Fruit fly (Drosophila melanogaster) whole organism, prepupa: ENCODE measurements around the gene CG14024.

Experiments
- CG10631 ChIP-seq: fragments of 200-800 bp; sonication (Bioruptor generic); optimal IDR thresholded peaks from 2 replicates; lab custom pipeline; 2016; ENCODE audit warnings: missing biosample characterization, missing genetic modification characterization
- CG10669 ChIP-seq: fragments of 200-800 bp; sonication (Bioruptor generic); optimal IDR thresholded peaks from 3 replicates; lab custom pipeline; 2018; ENCODE audit warnings: missing biosample characterization, mild to moderate bottlenecking, missing genetic modification characterization, moderate library complexity
- CG11294 ChIP-seq: fragments of 200-800 bp; sonication (Bioruptor generic); IDR thresholded peaks from 2 replicates; pipeline ENCODE4 v1.3.6; 2022; ENCODE audit warnings: missing biosample characterization, missing genetic modification characterization
- CG11902 ChIP-seq: fragments of 200-800 bp; sonication (Bioruptor generic); optimal IDR thresholded peaks from 3 replicates; lab custom pipeline; 2016; ENCODE audit warnings: missing biosample characterization, missing genetic modification characterization
- CG15336 ChIP-seq: fragments of 200-800 bp; sonication (Bioruptor generic); IDR thresholded peaks from 2 replicates; pipeline ENCODE4 v1.3.6; 2022; ENCODE audit warnings: missing biosample characterization, missing genetic modification characterization
- CG1621 ChIP-seq: fragments of 200-800 bp; sonication (Bioruptor generic); optimal IDR thresholded peaks from 3 replicates; lab custom pipeline; 2018; ENCODE audit warnings: missing biosample characterization, mild to moderate bottlenecking, missing genetic modification characterization
- CG16779 ChIP-seq: fragments of 200-800 bp; sonication (Bioruptor generic); optimal IDR thresholded peaks from 3 replicates; lab custom pipeline; 2017; ENCODE audit warnings: missing biosample characterization, mild to moderate bottlenecking, missing genetic modification characterization
- CG3032 ChIP-seq: fragments of 200-800 bp; optimal IDR thresholded peaks from 2 replicates; lab custom pipeline; 2019; ENCODE audit warnings: missing biosample characterization, mild to moderate bottlenecking, missing genetic modification characterization, moderate library complexity
- CG31627 ChIP-seq: fragments of 200-800 bp; sonication (Bioruptor generic); optimal IDR thresholded peaks from 3 replicates; lab custom pipeline; 2016; ENCODE audit warnings: missing biosample characterization, missing genetic modification characterization
- CG32006 ChIP-seq: fragments of 200-800 bp; sonication (Bioruptor generic); optimal IDR thresholded peaks from 3 replicates; lab custom pipeline; 2017; ENCODE audit warnings: missing biosample characterization, mild to moderate bottlenecking, missing genetic modification characterization
- CG34406 ChIP-seq: fragments of 200-800 bp; sonication (Bioruptor generic); optimal IDR thresholded peaks from 3 replicates; lab custom pipeline; 2016; ENCODE audit warnings: missing biosample characterization, missing genetic modification characterization
- CG4318 ChIP-seq: fragments of 200-800 bp; sonication (Bioruptor generic); optimal IDR thresholded peaks from 3 replicates; lab custom pipeline; 2017; ENCODE audit warnings: missing biosample characterization, mild to moderate bottlenecking, missing genetic modification characterization
- CG6163 ChIP-seq: fragments of 200-800 bp; sonication (Bioruptor generic); IDR thresholded peaks from 3 replicates; pipeline ENCODE4 v1.3.6; 2022; ENCODE audit warnings: missing biosample characterization, missing genetic modification characterization
- CG6276 ChIP-seq: fragments of 200-800 bp; sonication (Bioruptor generic); optimal IDR thresholded peaks from 2 replicates; lab custom pipeline; 2017; ENCODE audit warnings: missing biosample characterization, mild to moderate bottlenecking, missing genetic modification characterization
- CG6792 ChIP-seq: fragments of 200-800 bp; sonication (Bioruptor generic); optimal IDR thresholded peaks from 3 replicates; lab custom pipeline; 2016; ENCODE audit warnings: missing biosample characterization, missing genetic modification characterization
- CG6808 ChIP-seq: fragments of 200-800 bp; sonication (Bioruptor generic); optimal IDR thresholded peaks from 3 replicates; lab custom pipeline; 2017; ENCODE audit warnings: missing biosample characterization, missing genetic modification characterization, mild to moderate bottlenecking, moderate library complexity, missing genetic modification reagents
- CG7368 ChIP-seq: fragments of 200-800 bp; sonication (Bioruptor generic); optimal IDR thresholded peaks from 3 replicates; lab custom pipeline; 2016; ENCODE audit warnings: missing biosample characterization, missing genetic modification characterization
- CG8632 ChIP-seq: fragments of 200-800 bp; sonication (Bioruptor generic); optimal IDR thresholded peaks from 3 replicates; lab custom pipeline; 2016; ENCODE audit warnings: missing biosample characterization, missing genetic modification characterization
- Eip78C ChIP-seq: fragments of 200-800 bp; sonication (Bioruptor generic); peaks from one replicate; lab custom pipeline; 2016; ENCODE audit warnings: missing biosample characterization, missing genetic modification characterization
- Eip93F ChIP-seq: fragments of 200-800 bp; sonication (Bioruptor generic); optimal IDR thresholded peaks from 2 replicates; lab custom pipeline; 2016; ENCODE audit warnings: missing biosample characterization, mild to moderate bottlenecking, missing genetic modification characterization
- Ets96B ChIP-seq: fragments of 200-800 bp; optimal IDR thresholded peaks from 2 replicates; lab custom pipeline; 2019; ENCODE audit warnings: missing biosample characterization, mild to moderate bottlenecking, missing genetic modification characterization, moderate library complexity
- Hr39 ChIP-seq: fragments of 200-800 bp; sonication (Bioruptor generic); optimal IDR thresholded peaks from 2 replicates; lab custom pipeline; 2016; ENCODE audit warnings: missing biosample characterization, missing genetic modification characterization
- Hr4 ChIP-seq: fragments of 200-800 bp; sonication (Bioruptor generic); optimal IDR thresholded peaks from 3 replicates; lab custom pipeline; 2016; ENCODE audit warnings: missing biosample characterization, missing genetic modification characterization
- Met ChIP-seq: fragments of 200-800 bp; sonication (Bioruptor generic); optimal IDR thresholded peaks from 3 replicates; lab custom pipeline; 2016; ENCODE audit warnings: missing biosample characterization, missing genetic modification characterization
- OdsH ChIP-seq: fragments of 200-800 bp; sonication (Bioruptor generic); optimal IDR thresholded peaks from 3 replicates; lab custom pipeline; 2016; ENCODE audit warnings: missing biosample characterization, missing genetic modification characterization
- Smox ChIP-seq: fragments of 200-800 bp; sonication (Bioruptor generic); optimal IDR thresholded peaks from 3 replicates; lab custom pipeline; 2016; ENCODE audit warnings: missing biosample characterization, missing genetic modification characterization
- Sox102F ChIP-seq: fragments of 200-800 bp; sonication (Bioruptor generic); optimal IDR thresholded peaks from 2 replicates; lab custom pipeline; 2016; ENCODE audit warnings: missing biosample characterization, mild to moderate bottlenecking, missing genetic modification characterization
- Sox14 ChIP-seq: fragments of 200-800 bp; sonication (Bioruptor generic); optimal IDR thresholded peaks from 3 replicates; lab custom pipeline; 2016; ENCODE audit warnings: missing biosample characterization, missing genetic modification characterization
- achi ChIP-seq: fragments of 200-800 bp; sonication (Bioruptor generic); optimal IDR thresholded peaks from 3 replicates; lab custom pipeline; 2016; ENCODE audit warnings: missing biosample characterization, missing genetic modification characterization
- acj6 ChIP-seq: fragments of 200-800 bp; sonication (Bioruptor generic); optimal IDR thresholded peaks from 3 replicates; lab custom pipeline; 2016; ENCODE audit warnings: missing biosample characterization, missing genetic modification characterization
- dac ChIP-seq: fragments of 200-800 bp; sonication (Bioruptor generic); optimal IDR thresholded peaks from 2 replicates; lab custom pipeline; 2017; ENCODE audit warnings: missing biosample characterization, mild to moderate bottlenecking, missing genetic modification characterization
- dsx ChIP-seq: fragments of 200-800 bp; optimal IDR thresholded peaks from 3 replicates; lab custom pipeline; 2019; ENCODE audit warnings: missing biosample characterization, mild to moderate bottlenecking, missing genetic modification characterization, moderate library complexity; ENCODE audit not compliant: poor library complexity, severe bottlenecking
- eg ChIP-seq: fragments of 200-800 bp; sonication (Bioruptor generic); IDR thresholded peaks from 3 replicates; pipeline ENCODE4 v1.3.6; 2022; ENCODE audit warnings: missing biosample characterization, missing genetic modification characterization
- esn ChIP-seq: fragments of 200-800 bp; sonication (Bioruptor generic); optimal IDR thresholded peaks from 2 replicates; lab custom pipeline; 2016; ENCODE audit warnings: missing biosample characterization, mild to moderate bottlenecking, missing genetic modification characterization, moderate library complexity
- fd59A ChIP-seq: fragments of 200-800 bp; sonication (Bioruptor generic); optimal IDR thresholded peaks from 2 replicates; lab custom pipeline; 2017; ENCODE audit warnings: missing biosample characterization, mild to moderate bottlenecking, missing genetic modification characterization, missing genetic modification reagents
- fd85E ChIP-seq: fragments of 200-800 bp; sonication (Bioruptor generic); optimal IDR thresholded peaks from 3 replicates; lab custom pipeline; 2016; ENCODE audit warnings: missing biosample characterization, missing genetic modification characterization
- fkh ChIP-seq: fragments of 200-800 bp; sonication (Bioruptor generic); optimal IDR thresholded peaks from 3 replicates; lab custom pipeline; 2017; ENCODE audit warnings: missing biosample characterization, mild to moderate bottlenecking, missing genetic modification characterization, moderate library complexity
- net ChIP-seq: fragments of 200-800 bp; sonication (Bioruptor generic); optimal IDR thresholded peaks from 3 replicates; lab custom pipeline; 2016; ENCODE audit warnings: missing biosample characterization, missing genetic modification characterization
- pdm3 ChIP-seq: fragments of 200-800 bp; sonication (Bioruptor generic); optimal IDR thresholded peaks from 3 replicates; lab custom pipeline; 2016; ENCODE audit warnings: missing biosample characterization, missing genetic modification characterization
- spab ChIP-seq: fragments of 200-800 bp; sonication (Bioruptor generic); optimal IDR thresholded peaks from 2 replicates; lab custom pipeline; 2017; ENCODE audit warnings: missing biosample characterization, mild to moderate bottlenecking, missing genetic modification characterization, missing genetic modification reagents
- ss ChIP-seq, 2 experiments: fragments of 200-800 bp; sonication (Bioruptor generic); optimal IDR thresholded peaks; 2 replicates in 1 of 2; 3 replicates in 1 of 2; lab custom pipeline; 2017 to 2018; ENCODE audit warnings: mild to moderate bottlenecking in 2 of 2, missing biosample characterization in 2 of 2, missing genetic modification characterization in 2 of 2, moderate library complexity in 1 of 2
- svp ChIP-seq: fragments of 200-800 bp; sonication (Bioruptor generic); peaks from one replicate; lab custom pipeline; 2016; ENCODE audit warnings: missing biosample characterization, missing genetic modification characterization
- topi ChIP-seq: fragments of 200-800 bp; sonication (Bioruptor generic); optimal IDR thresholded peaks from 3 replicates; lab custom pipeline; 2016; ENCODE audit warnings: missing biosample characterization, missing genetic modification characterization
- vri ChIP-seq: fragments of 200-800 bp; sonication (Bioruptor generic); optimal IDR thresholded peaks from 3 replicates; lab custom pipeline; 2016; ENCODE audit warnings: missing biosample characterization, mild to moderate bottlenecking, missing genetic modification characterization

CG14024 gene

DNA sequence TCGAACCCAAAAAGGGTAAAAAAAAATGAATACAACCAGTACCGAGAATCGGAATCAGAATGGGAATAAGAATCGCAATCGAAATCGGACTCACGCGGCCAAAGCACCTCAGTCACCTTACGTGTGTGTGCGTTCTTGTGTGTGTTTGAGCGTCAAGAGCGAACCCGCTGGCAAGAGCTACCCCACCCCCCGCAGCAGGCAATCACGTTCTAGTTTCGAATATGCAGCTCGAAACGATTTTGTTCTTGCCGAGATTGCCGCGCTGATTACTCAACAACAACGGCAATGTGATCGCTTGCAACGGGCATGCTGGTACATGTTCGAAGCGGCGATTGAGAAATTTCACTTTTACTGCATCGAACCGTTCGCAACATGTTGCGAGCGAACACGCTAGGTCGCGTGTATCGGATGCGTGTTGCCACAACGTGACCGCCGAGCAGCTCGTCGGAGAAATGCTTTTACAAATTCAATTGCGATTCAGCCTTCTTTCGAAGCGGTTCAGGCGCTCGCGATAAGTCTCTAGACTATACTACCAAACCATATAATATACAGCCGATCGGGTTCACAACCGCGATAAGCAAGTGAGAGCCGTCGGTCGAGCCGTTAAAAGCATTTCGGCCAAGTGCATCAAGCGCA is 9.3 kb downstream of the CG14024 start (continued):
- TF ChIP-seq Met: peak; percentile 41
- TF ChIP-seq fd85E (GFP tag; lab: Kevin White, UChicago): peak; percentile 42
- TF ChIP-seq CG3032: no peak
- TF ChIP-seq CG11294 (GFP tag; lab: Robert Waterston, UW): no peak
- TF ChIP-seq esn (GFP tag; lab: Kevin White, UChicago): peak; percentile 31
- TF ChIP-seq Eip93F (GFP tag; lab: Kevin White, UChicago): peak; percentile 83
- TF ChIP-seq CG6276: no peak
- TF ChIP-seq CG34406: no peak
- no peak for TF ChIP-seq Hr39 (GFP tag; lab: Kevin White, UChicago)
- TF ChIP-seq CG1621: peak; percentile 16
- TF ChIP-seq CG6792 (GFP tag; lab: Kevin White, UChicago): no peak
- peak; percentile 64 for TF ChIP-seq dsx (GFP tag; lab: Kevin White, UChicago)
- TF ChIP-seq dac: no peak
- no peak for TF ChIP-seq OdsH (GFP tag; lab: Kevin White, UChicago)
- TF ChIP-seq CG6163 (GFP tag; lab: Robert Waterston, UW): peak; percentile 49; the same call in 2 of the 3 replicates
- TF ChIP-seq vri: peak; percentile 100
- peak; percentile 40 for TF ChIP-seq Sox14 (GFP tag; lab: Kevin White, UChicago)
- peak; percentile 15 for TF ChIP-seq Smox
- TF ChIP-seq CG11902 (GFP tag; lab: Kevin White, UChicago): no peak
- no peak for TF ChIP-seq CG31627 (GFP tag; lab: Kevin White, UChicago)
- TF ChIP-seq Sox102F (GFP tag; lab: Kevin White, UChicago): peak; percentile 57
- peak; percentile 45 for TF ChIP-seq CG7368 (GFP tag; lab: Kevin White, UChicago)
- peak; percentile 49; the same call in 1 of the 3 replicates for TF ChIP-seq eg (GFP tag; lab: Robert Waterston, UW)
- no peak for TF ChIP-seq fd59A (GFP tag; lab: Kevin White, UChicago)
- peak; percentile 93 for TF ChIP-seq svp
- no peak for TF ChIP-seq acj6 (GFP tag; lab: Kevin White, UChicago)
- TF ChIP-seq CG4318: no peak
- TF ChIP-seq CG10631 (GFP tag; lab: Kevin White, UChicago): no peak
- TF ChIP-seq topi: peak; percentile 25
- TF ChIP-seq CG6808 (GFP tag; lab: Kevin White, UChicago): peak; percentile 40

DNA sequence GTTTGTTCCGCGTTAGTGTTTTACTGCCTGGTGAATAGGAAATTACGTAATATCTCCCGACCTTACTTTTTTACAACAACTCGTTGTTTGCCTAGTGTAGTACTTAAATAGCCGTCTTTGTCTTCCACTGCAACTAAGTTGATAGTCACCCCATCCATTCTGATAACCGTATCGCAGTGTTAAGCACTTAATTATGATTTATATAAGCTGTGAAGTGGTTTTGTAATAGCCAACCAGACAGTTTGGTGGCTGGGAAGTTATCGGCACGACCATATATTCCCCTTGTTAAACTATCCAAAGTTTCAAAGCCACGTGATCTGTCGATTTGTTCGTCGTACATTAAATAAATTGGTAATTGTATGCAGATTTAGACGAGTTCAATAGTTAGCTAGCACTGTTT is 10.3 kb downstream of the CG14024 start:
- TF ChIP-seq vri: peak; percentile 12
- no peak for TF ChIP-seq achi (GFP tag; lab: Kevin White, UChicago)
- TF ChIP-seq Smox: no peak
- peak; percentile 49 for TF ChIP-seq dsx (GFP tag; lab: Kevin White, UChicago)
- TF ChIP-seq fd59A (GFP tag; lab: Kevin White, UChicago): no peak
- no peak for TF ChIP-seq CG16779 (tag; lab: Kevin White, UChicago)
- TF ChIP-seq, all 60 proteins: peak for 2

DNA sequence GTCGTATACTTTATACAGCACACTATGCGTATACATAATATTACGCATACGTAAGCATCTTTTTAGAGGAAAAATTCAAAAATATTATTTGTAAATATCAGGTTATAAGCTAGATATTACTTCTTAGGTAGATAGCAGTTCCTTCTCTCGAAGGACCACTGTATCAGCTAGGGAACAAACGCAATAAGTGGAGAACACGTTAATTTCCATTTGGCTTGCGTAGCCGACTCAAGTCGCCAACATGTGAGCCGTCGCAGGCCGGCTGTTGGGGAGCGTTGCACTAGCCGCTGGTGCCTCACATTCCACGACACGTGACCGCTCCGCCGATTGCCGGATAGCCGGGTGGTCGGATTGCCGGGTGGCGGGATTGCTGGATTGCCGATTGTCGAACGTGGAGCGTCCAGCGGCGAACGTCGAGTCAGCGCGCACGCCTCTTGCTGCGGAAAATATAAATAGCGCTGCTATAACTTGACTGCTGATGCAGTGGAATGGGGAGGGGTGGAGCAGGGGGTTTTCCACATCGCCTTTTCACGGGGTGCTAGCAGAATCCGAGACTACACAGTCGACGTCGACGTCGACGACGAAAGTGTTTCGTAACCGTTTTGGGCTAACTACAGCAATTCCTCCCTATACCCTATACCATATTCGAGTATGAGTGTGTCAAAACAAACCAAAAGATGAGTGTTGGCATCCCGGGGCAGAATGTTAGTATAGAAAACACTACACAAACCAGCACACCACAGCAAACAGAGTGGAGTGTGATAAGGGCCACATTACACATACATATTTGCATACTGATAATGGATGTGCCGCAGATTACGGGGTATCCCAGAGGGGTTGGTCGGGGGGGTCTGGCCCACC is 11.4 kb downstream of the CG14024 start:
- TF ChIP-seq dsx (GFP tag; lab: Kevin White, UChicago) (no peak), Sox14 (GFP tag; lab: Kevin White, UChicago) (no peak), Hr39 (GFP tag; lab: Kevin White, UChicago) (peak; percentile 1), CG10669 (peak; percentile 17), fd85E (GFP tag; lab: Kevin White, UChicago) (no peak), Eip78C (GFP tag; lab: Kevin White, UChicago) (peak; percentile 80), topi (peak; percentile 1), fd59A (GFP tag; lab: Kevin White, UChicago) (no peak), vri (peak; percentile 84), CG8632 (no peak), CG32006 (peak; percentile 20), CG16779 (tag; lab: Kevin White, UChicago) (no peak), pdm3 (GFP tag; lab: Kevin White, UChicago) (no peak), CG3032 (no peak), eg (GFP tag; lab: Robert Waterston, UW) (peak; percentile 59; the same call in 2 of the 3 replicates), Hr4 (GFP tag; lab: Kevin White, UChicago) (peak; percentile 19), net (GFP tag; lab: Kevin White, UChicago) (no peak), ss (GFP tag; optimal IDR thresholded peaks at IDR 0.05; lab: Kevin White, UChicago) (no peak), fkh (GFP tag; lab: Kevin White, UChicago) (peak; percentile 89), spab (no peak), Ets96B (tag; lab: Kevin White, UChicago) (no peak), CG15336 (GFP tag; lab: Robert Waterston, UW) (peak; percentile 55; the same call in 1 of the 2 replicates), CG11902 (GFP tag; lab: Kevin White, UChicago) (no peak)
